Worm (Caenorhabditis elegans) whole organism, L3 larva: ENCODE measurements around the gene K11H3.5.

Experiments used
- R02D3.7 ChIP-seq: fragments of 150-350 bp; optimal IDR thresholded peaks from 2 replicates; lab custom pipeline; 2014; ENCODE audit warnings: missing biosample characterization, missing genetic modification characterization
- ama-1 ChIP-seq: fragments of 150-350 bp; optimal IDR thresholded peaks from 2 replicates; lab custom pipeline; 2018
- mdl-1 ChIP-seq: fragments of 150-350 bp; optimal IDR thresholded peaks from 2 replicates; lab custom pipeline; 2014; ENCODE audit warnings: missing biosample characterization, missing genetic modification characterization
- mml-1 ChIP-seq: fragments of 150-350 bp; sonication (generic microtip); optimal IDR thresholded peaks from 3 replicates; lab custom pipeline; 2014; ENCODE audit warnings: missing biosample characterization, missing genetic modification characterization
- nfya-1 ChIP-seq: sonication (generic microtip); optimal IDR thresholded peaks from 2 replicates; lab custom pipeline; 2017; ENCODE audit warnings: missing genetic modification characterization, mild to moderate bottlenecking, missing compliant biosample characterization, antibody characterized with exemption, moderate library complexity; ENCODE audit not compliant: insufficient read depth
- nhr-11 ChIP-seq: fragments of 150-350 bp; optimal IDR thresholded peaks from 2 replicates; lab custom pipeline; 2014; ENCODE audit warnings: missing biosample characterization, missing genetic modification characterization
- nhr-28 ChIP-seq: fragments of 150-350 bp; optimal IDR thresholded peaks from 2 replicates; lab custom pipeline; 2014; ENCODE audit warnings: missing biosample characterization, missing genetic modification characterization
- pha-4 ChIP-seq: fragments of 150-350 bp; optimal IDR thresholded peaks from 2 replicates; lab custom pipeline; 2014; ENCODE audit warnings: missing biosample characterization, missing genetic modification reagents, missing genetic modification characterization
- skn-1 ChIP-seq: fragments of 150-350 bp; optimal IDR thresholded peaks from 2 replicates; lab custom pipeline; 2014; ENCODE audit warnings: missing biosample characterization, missing genetic modification characterization
- snpc-4 ChIP-seq: fragments of 150-350 bp; optimal IDR thresholded peaks from 2 replicates; lab custom pipeline; 2014; ENCODE audit warnings: missing biosample characterization, missing genetic modification characterization

DNA sequence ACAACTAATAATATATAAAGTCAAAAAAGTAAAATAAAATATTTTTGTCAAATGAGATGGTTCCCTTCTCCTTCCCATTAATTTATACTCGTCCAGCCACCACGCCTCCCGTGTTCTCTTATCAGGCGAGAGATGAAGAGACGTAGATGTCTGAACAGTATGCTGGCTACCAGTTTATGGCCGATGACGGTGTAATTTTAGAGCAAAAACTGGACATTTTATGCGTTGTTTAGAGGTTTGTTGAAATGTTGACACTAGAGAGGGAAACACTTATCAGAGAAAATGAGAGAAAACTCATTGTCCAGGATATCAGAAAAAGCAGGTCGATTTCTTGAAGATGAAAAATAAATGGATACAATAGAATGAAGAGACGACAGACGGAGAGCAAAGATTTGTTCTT, 13.5 kb downstream of the K11H3.5 start:
- TF ChIP-seq nhr-28 (tag; lab: Kevin White, UChicago) (no peak), R02D3.7 (tag; lab: Kevin White, UChicago) (no peak), snpc-4 (tag; lab: Kevin White, UChicago) (no peak), skn-1 (tag; lab: Kevin White, UChicago) (no peak), nfya-1 (tag; lab: Kevin White, UChicago) (no peak), pha-4 (peak; percentile 28), ama-1 (lab: Kevin White, UChicago) (no peak), mdl-1 (no peak), mml-1 (tag; lab: Kevin White, UChicago) (no peak), nhr-11 (tag; lab: Kevin White, UChicago) (no peak)
